Worm (Caenorhabditis elegans) whole organism, L3 larva: ENCODE measurements around the gene srab-21.

Experiments
- ama-1 ChIP-seq: fragments of 150-350 bp; optimal IDR thresholded peaks from 2 replicates; lab custom pipeline; 2018
- lin-15B ChIP-seq: fragments of 150-350 bp; optimal IDR thresholded peaks from 2 replicates; lab custom pipeline; 2014; ENCODE audit warnings: missing biosample characterization, missing genetic modification characterization
- skn-1 ChIP-seq: fragments of 150-350 bp; optimal IDR thresholded peaks from 2 replicates; lab custom pipeline; 2014; ENCODE audit warnings: missing biosample characterization, missing genetic modification characterization

DNA sequence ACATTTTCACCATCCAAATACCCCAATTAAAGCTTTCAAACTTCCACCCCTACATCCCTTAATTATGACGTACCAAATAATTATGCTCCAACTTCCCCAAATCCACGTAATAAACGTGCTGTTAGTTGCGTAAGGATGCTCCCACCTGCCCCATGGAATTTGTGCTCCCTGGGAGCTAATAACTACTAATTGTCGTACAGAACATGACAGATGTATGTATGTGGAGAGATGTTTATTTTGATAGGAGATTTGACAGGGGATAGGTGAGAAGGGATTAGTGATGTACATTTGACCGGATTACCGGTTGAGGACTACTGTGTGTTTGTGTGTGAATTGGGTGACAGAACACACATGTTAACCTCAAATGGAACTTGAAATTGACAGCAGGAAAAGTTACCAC lies 25.6 kb upstream of the srab-21 start:
- no peak for TF ChIP-seq lin-15B (tag; lab: Kevin White, UChicago)
- no peak for TF ChIP-seq skn-1 (tag; lab: Kevin White, UChicago)
- TF ChIP-seq ama-1 (lab: Kevin White, UChicago) = no peak
